Worm (Caenorhabditis elegans): ENCODE data around the gene rcd-1.

- TF ChIP-seq jun-1 (tag; optimal IDR thresholded peaks at IDR 0.05) (no peak), blmp-1 (tag; optimal IDR thresholded peaks at IDR 0.05) (no peak), lin-15B (tag; optimal IDR thresholded peaks at IDR 0.05) (no peak), C04F5.9 (tag; optimal IDR thresholded peaks at IDR 0.05) (no peak), ets-5 (GFP tag; IDR thresholded peaks at IDR 0.05) (no peak), ama-1 (optimal IDR thresholded peaks at IDR 0.05) (no peak), nhr-90 (tag; optimal IDR thresholded peaks at IDR 0.05; ENCODE audit: poor library complexity) (no peak), lin-13 (GFP tag; optimal IDR thresholded peaks at IDR 0.05) (no peak), swsn-7 (tag; optimal IDR thresholded peaks at IDR 0.05) (no peak), nhr-12 (tag; optimal IDR thresholded peaks at IDR 0.05) (no peak), mep-1 (tag; optimal IDR thresholded peaks at IDR 0.05) (no peak)
These were observed 5.0 kb upstream of the rcd-1 start, which contains the start of gene fbxb-90 for ce11 chrII:3748719-3749118.
